Worm (Caenorhabditis elegans) whole organism, young adult: ENCODE data around the gene gcy-25.

Experiments used
- B0336.3 ChIP-seq: fragments of 200-800 bp; sonication (Bioruptor generic); IDR thresholded peaks from 2 replicates; pipeline ENCODE4 v1.3.6; 2022; ENCODE audit warnings: missing genetic modification characterization, missing compliant biosample characterization
- F37B4.10 ChIP-seq: fragments of 200-800 bp; sonication (Bioruptor generic); IDR thresholded peaks from 2 replicates; pipeline ENCODE4 v1.3.6; 2022; ENCODE audit warnings: missing genetic modification characterization, missing compliant biosample characterization
- F55B11.4 ChIP-seq: sonication (generic microtip); optimal IDR thresholded peaks from 2 replicates; lab custom pipeline; 2016; ENCODE audit warnings: missing compliant biosample characterization, missing genetic modification characterization, borderline replicate concordance; ENCODE audit not compliant: insufficient read depth
- ama-1 ChIP-seq, 3 experiments: fragments of 150-350 bp in 1 of 3; sonication (generic microtip) in 2 of 3; optimal IDR thresholded peaks; 2 replicates each; lab custom pipeline; 2014 to 2018; ENCODE audit warnings: missing biosample characterization in 2 of 3, missing genetic modification characterization in 2 of 3, missing genetic modification reagents in 2 of 3
- dox-1 ChIP-seq: fragments of 200-800 bp; sonication (Bioruptor generic); IDR thresholded peaks from 2 replicates; pipeline ENCODE4 v1.3.6; 2022; ENCODE audit warnings: missing genetic modification reagents, missing genetic modification characterization, missing compliant biosample characterization
- efl-1 ChIP-seq: fragments of 150-350 bp; optimal IDR thresholded peaks from 2 replicates; lab custom pipeline; 2014; ENCODE audit warnings: missing biosample characterization, missing genetic modification reagents, missing genetic modification characterization
- ekl-4 ChIP-seq: fragments of 200-800 bp; sonication (Bioruptor generic); IDR thresholded peaks from 2 replicates; pipeline ENCODE4 v1.3.6; 2022; ENCODE audit warnings: missing genetic modification reagents, missing genetic modification characterization, missing compliant biosample characterization
- lin-54 ChIP-seq: fragments of 200-800 bp; sonication (Bioruptor generic); optimal IDR thresholded peaks from 2 replicates; lab custom pipeline; 2018; ENCODE audit warnings: mild to moderate bottlenecking, missing genetic modification characterization, missing compliant biosample characterization
- nhr-80 ChIP-seq: sonication (generic microtip); optimal IDR thresholded peaks from 2 replicates; lab custom pipeline; 2016; ENCODE audit warnings: missing genetic modification characterization, missing compliant biosample characterization

ce11 chrIV:15923000-15923399, 50.3 kb downstream of the gcy-25 start:
- TF ChIP-seq F37B4.10 (GFP tag; lab: Robert Waterston, UW) (no peak), dox-1 (GFP tag; lab: Robert Waterston, UW) (no peak), F55B11.4 (tag; lab: Kevin White, UChicago) (no peak), ekl-4 (GFP tag; lab: Robert Waterston, UW) (no peak), B0336.3 (GFP tag; lab: Robert Waterston, UW) (no peak), efl-1 (GFP tag; lab: Kevin White, UChicago) (no peak), ama-1 (optimal IDR thresholded peaks at IDR 0.05; lab: Kevin White, UChicago) (no peak), ama-1 (GFP tag; optimal IDR thresholded peaks at IDR 0.05; lab: Kevin White, UChicago) (no peak), nhr-80 (tag; lab: Kevin White, UChicago) (no peak), lin-54 (GFP tag; lab: Kevin White, UChicago) (no peak)
